Fruit fly (Drosophila melanogaster) whole organism, embryonic: ENCODE results near the gene drl.
A peak's percentile ranks its signal among the peaks of the same experiment; 100 is the strongest.

Experiments
- Atf6 ChIP-seq: fragments of 200-800 bp; sonication (Bioruptor generic); IDR thresholded peaks from 2 replicates; pipeline ENCODE4 v1.3.6; 2022; ENCODE audit warnings: missing biosample characterization, missing genetic modification characterization
- B-H2 ChIP-seq: fragments of 200-800 bp; sonication (Bioruptor generic); optimal IDR thresholded peaks from 2 replicates; lab custom pipeline; 2018; ENCODE audit warnings: missing biosample characterization, mild to moderate bottlenecking, missing genetic modification characterization
- C15 ChIP-seq: fragments of 200-800 bp; sonication (Bioruptor generic); IDR thresholded peaks from 3 replicates; pipeline ENCODE4 v1.3.6; 2022; ENCODE audit warnings: missing biosample characterization, missing genetic modification characterization
- CG10431 ChIP-seq: fragments of 200-800 bp; sonication (Bioruptor generic); optimal IDR thresholded peaks from 3 replicates; lab custom pipeline; 2018; ENCODE audit warnings: missing biosample characterization, mild to moderate bottlenecking, missing genetic modification characterization
- CG10543 ChIP-seq: fragments of 200-800 bp; sonication (Bioruptor generic); optimal IDR thresholded peaks from 3 replicates; lab custom pipeline; 2017; ENCODE audit warnings: missing biosample characterization, mild to moderate bottlenecking, missing genetic modification characterization, moderate library complexity
- CG11504 ChIP-seq: fragments of 200-800 bp; sonication (Bioruptor generic); optimal IDR thresholded peaks from 3 replicates; lab custom pipeline; 2019; ENCODE audit warnings: missing biosample characterization, mild to moderate bottlenecking, missing genetic modification characterization, moderate library complexity
- CG11696 ChIP-seq: fragments of 200-800 bp; sonication (Bioruptor generic); IDR thresholded peaks from 2 replicates; pipeline ENCODE4 v1.3.6; 2022; ENCODE audit warnings: missing biosample characterization, missing genetic modification characterization
- CG11723 ChIP-seq: fragments of 200-800 bp; sonication (Bioruptor generic); optimal IDR thresholded peaks from 2 replicates; lab custom pipeline; 2017; ENCODE audit warnings: missing biosample characterization, mild to moderate bottlenecking, missing genetic modification characterization
- CG12219 ChIP-seq: fragments of 200-800 bp; sonication (Bioruptor generic); optimal IDR thresholded peaks from 3 replicates; lab custom pipeline; 2018; ENCODE audit warnings: missing biosample characterization, mild to moderate bottlenecking, missing genetic modification characterization
- CG12659 ChIP-seq: fragments of 200-800 bp; sonication (Bioruptor generic); optimal IDR thresholded peaks from 3 replicates; lab custom pipeline; 2017; ENCODE audit warnings: mild to moderate bottlenecking, missing biosample characterization, missing genetic modification reagents, missing genetic modification characterization
- CG1529 ChIP-seq: fragments of 200-800 bp; sonication (Bioruptor generic); optimal IDR thresholded peaks from 3 replicates; lab custom pipeline; 2018; ENCODE audit warnings: missing biosample characterization, missing genetic modification characterization
- CG15601 ChIP-seq: fragments of 200-800 bp; sonication (Bioruptor generic); optimal IDR thresholded peaks from 3 replicates; lab custom pipeline; 2019; ENCODE audit warnings: missing biosample characterization, mild to moderate bottlenecking, missing genetic modification characterization, moderate library complexity
- CG18476 ChIP-seq: fragments of 200-800 bp; sonication (Bioruptor generic); optimal IDR thresholded peaks from 2 replicates; lab custom pipeline; 2016; ENCODE audit warnings: missing biosample characterization, mild to moderate bottlenecking, missing genetic modification characterization
- CG34376 ChIP-seq: fragments of 200-800 bp; sonication (Bioruptor generic); optimal IDR thresholded peaks from 2 replicates; lab custom pipeline; 2018; ENCODE audit warnings: missing biosample characterization, mild to moderate bottlenecking, missing genetic modification characterization
- CG34422 ChIP-seq: fragments of 200-800 bp; sonication (Bioruptor generic); IDR thresholded peaks from 3 replicates; pipeline ENCODE4 v1.3.6; 2022; ENCODE audit warnings: missing biosample characterization, missing genetic modification characterization
- CG3995 ChIP-seq: fragments of 200-800 bp; sonication (Bioruptor generic); optimal IDR thresholded peaks from 3 replicates; lab custom pipeline; 2016; ENCODE audit warnings: missing biosample characterization, missing genetic modification characterization
- CG43689 ChIP-seq: fragments of 200-800 bp; sonication (Bioruptor generic); IDR thresholded peaks from 2 replicates; pipeline ENCODE4 v1.3.6; 2022; ENCODE audit warnings: missing biosample characterization, missing genetic modification characterization
- CG8765 ChIP-seq: fragments of 200-800 bp; sonication (Bioruptor generic); IDR thresholded peaks from 2 replicates; pipeline ENCODE4 v1.3.6; 2022; ENCODE audit warnings: missing biosample characterization, missing genetic modification characterization
- Dll ChIP-seq: fragments of 200-800 bp; sonication (Bioruptor generic); IDR thresholded peaks from 4 replicates; pipeline ENCODE4 v1.3.6; 2022; ENCODE audit warnings: missing biosample characterization, missing genetic modification characterization; ENCODE audit not compliant: partially characterized antibody
- HHEX ChIP-seq: fragments of 200-800 bp; sonication (Bioruptor generic); optimal IDR thresholded peaks from 3 replicates; lab custom pipeline; 2017; ENCODE audit warnings: missing biosample characterization, mild to moderate bottlenecking, missing genetic modification characterization, missing genetic modification reagents
- HLH4C ChIP-seq: fragments of 200-800 bp; sonication (Bioruptor generic); IDR thresholded peaks from 3 replicates; pipeline ENCODE4 v1.3.6; 2022; ENCODE audit warnings: missing biosample characterization, missing genetic modification characterization; ENCODE audit not compliant: partially characterized antibody
- HLHmδ ChIP-seq: fragments of 200-800 bp; sonication (Bioruptor generic); optimal IDR thresholded peaks from 2 replicates; lab custom pipeline; 2018; ENCODE audit warnings: missing biosample characterization, mild to moderate bottlenecking, missing genetic modification characterization, moderate library complexity
- Kr ChIP-seq: fragments of 200-800 bp; sonication (Bioruptor generic); optimal IDR thresholded peaks from 2 replicates; lab custom pipeline; 2017; ENCODE audit warnings: missing biosample characterization, mild to moderate bottlenecking, missing genetic modification characterization
- MTF-1 ChIP-seq: fragments of 200-800 bp; sonication (Bioruptor generic); optimal IDR thresholded peaks from 2 replicates; lab custom pipeline; 2018; ENCODE audit warnings: missing biosample characterization, mild to moderate bottlenecking, missing genetic modification characterization, borderline replicate concordance
- Max ChIP-seq: fragments of 200-800 bp; sonication (Bioruptor generic); optimal IDR thresholded peaks from 2 replicates; lab custom pipeline; 2016; ENCODE audit warnings: missing biosample characterization, mild to moderate bottlenecking, missing genetic modification characterization
- NC2β ChIP-seq: fragments of 200-800 bp; sonication (Bioruptor generic); optimal IDR thresholded peaks from 2 replicates; lab custom pipeline; 2016; ENCODE audit warnings: missing biosample characterization, missing genetic modification characterization
- Rfx ChIP-seq: fragments of 200-800 bp; sonication (Bioruptor generic); IDR thresholded peaks from 2 replicates; pipeline ENCODE4 v1.3.6; 2022; ENCODE audit warnings: missing biosample characterization, missing genetic modification characterization
- Scr ChIP-seq: fragments of 200-800 bp; sonication (Bioruptor generic); IDR thresholded peaks from 2 replicates; pipeline ENCODE4 v1.3.6; 2022; ENCODE audit warnings: missing biosample characterization, missing genetic modification characterization; ENCODE audit not compliant: partially characterized antibody
- ap ChIP-seq: fragments of 200-800 bp; sonication (Bioruptor generic); IDR thresholded peaks from 2 replicates; pipeline ENCODE4 v1.3.6; 2022; ENCODE audit warnings: missing biosample characterization, missing genetic modification characterization
- ara ChIP-seq: fragments of 200-800 bp; sonication (Bioruptor generic); IDR thresholded peaks from 2 replicates; pipeline ENCODE4 v1.3.6; 2022; ENCODE audit warnings: missing biosample characterization, missing genetic modification characterization
- cad ChIP-seq: fragments of >200 bp; optimal IDR thresholded peaks from 2 replicates; lab custom pipeline; 2017; ENCODE audit warnings: missing biosample characterization, missing genetic modification characterization
- caup ChIP-seq: fragments of 200-800 bp; sonication (Bioruptor generic); optimal IDR thresholded peaks from 3 replicates; lab custom pipeline; 2017; ENCODE audit warnings: missing biosample characterization, mild to moderate bottlenecking, missing genetic modification characterization, moderate library complexity; ENCODE audit not compliant: severe bottlenecking
- chif ChIP-seq, 2 experiments: fragments of 200-800 bp; sonication (Bioruptor generic); optimal IDR thresholded peaks; 3 replicates each; lab custom pipeline; 2016; ENCODE audit warnings: missing biosample characterization in 2 of 2, missing genetic modification characterization in 2 of 2
- chm ChIP-seq: fragments of 200-800 bp; sonication (Bioruptor generic); IDR thresholded peaks from 2 replicates; pipeline ENCODE4 v1.3.6; 2022; ENCODE audit warnings: missing biosample characterization, missing genetic modification characterization
- cwo ChIP-seq: fragments of 200-800 bp; sonication (Bioruptor generic); optimal IDR thresholded peaks from 3 replicates; lab custom pipeline; 2017; ENCODE audit warnings: missing biosample characterization, missing genetic modification characterization, mild to moderate bottlenecking, moderate library complexity, missing genetic modification reagents
- dan ChIP-seq: fragments of 200-800 bp; sonication (Bioruptor generic); IDR thresholded peaks from 2 replicates; pipeline ENCODE4 v1.3.6; 2022; ENCODE audit warnings: missing biosample characterization, missing genetic modification characterization
- lbe ChIP-seq: fragments of 200-800 bp; sonication (Bioruptor generic); optimal IDR thresholded peaks from 2 replicates; lab custom pipeline; 2016; ENCODE audit warnings: missing biosample characterization, mild to moderate bottlenecking, missing genetic modification characterization
- odd ChIP-seq: fragments of 200-800 bp; sonication (Bioruptor generic); optimal IDR thresholded peaks from 2 replicates; lab custom pipeline; 2017; ENCODE audit warnings: missing biosample characterization, mild to moderate bottlenecking, missing genetic modification characterization
- onecut ChIP-seq: fragments of 200-800 bp; sonication (Bioruptor generic); IDR thresholded peaks from 2 replicates; pipeline ENCODE4 v1.3.6; 2022; ENCODE audit warnings: missing biosample characterization, missing genetic modification characterization
- prd ChIP-seq, 3 experiments: fragments of >200 bp in 2 of 3; fragments of 200-800 bp in 1 of 3; sonication (Bioruptor generic) in 1 of 3; optimal IDR thresholded peaks in 2 of 3; IDR thresholded peaks in 1 of 3; 2 replicates in 2 of 3; 3 replicates in 1 of 3; pipeline versions ENCODE4 v1.3.6 to Lab custom; 2017 to 2022; ENCODE audit warnings: missing biosample characterization in 1 of 3, missing genetic modification characterization in 1 of 3
- psq ChIP-seq: fragments of 200-800 bp; sonication (Bioruptor generic); optimal IDR thresholded peaks from 2 replicates; lab custom pipeline; 2017; ENCODE audit warnings: missing biosample characterization, missing genetic modification characterization
- schlank ChIP-seq: fragments of 200-800 bp; sonication (Bioruptor generic); optimal IDR thresholded peaks from 2 replicates; lab custom pipeline; 2018; ENCODE audit warnings: missing biosample characterization, mild to moderate bottlenecking, missing genetic modification characterization
- sens ChIP-seq: fragments of 200-800 bp; sonication (Bioruptor generic); peaks from one replicate; lab custom pipeline; 2016; ENCODE audit warnings: missing biosample characterization, missing genetic modification characterization
- sim ChIP-seq: fragments of 200-800 bp; sonication (Bioruptor generic); IDR thresholded peaks from 2 replicates; pipeline ENCODE4 v1.3.6; 2022; ENCODE audit warnings: missing biosample characterization, missing genetic modification characterization
- slbo ChIP-seq: fragments of 200-800 bp; sonication (Bioruptor generic); IDR thresholded peaks from 2 replicates; pipeline ENCODE4 v1.3.6; 2022; ENCODE audit warnings: missing biosample characterization, missing genetic modification characterization
- wek ChIP-seq: fragments of 200-800 bp; sonication (Bioruptor generic); optimal IDR thresholded peaks from 3 replicates; lab custom pipeline; 2018; ENCODE audit warnings: missing biosample characterization, mild to moderate bottlenecking, missing genetic modification characterization, moderate library complexity
- yki ChIP-seq: fragments of >200 bp; optimal IDR thresholded peaks from 3 replicates; lab custom pipeline; 2018
- z ChIP-seq: fragments of 200-800 bp; sonication (Bioruptor generic); IDR thresholded peaks from 3 replicates; pipeline ENCODE4 v1.3.6; 2022; ENCODE audit warnings: missing biosample characterization, missing genetic modification characterization

drl gene

DNA sequence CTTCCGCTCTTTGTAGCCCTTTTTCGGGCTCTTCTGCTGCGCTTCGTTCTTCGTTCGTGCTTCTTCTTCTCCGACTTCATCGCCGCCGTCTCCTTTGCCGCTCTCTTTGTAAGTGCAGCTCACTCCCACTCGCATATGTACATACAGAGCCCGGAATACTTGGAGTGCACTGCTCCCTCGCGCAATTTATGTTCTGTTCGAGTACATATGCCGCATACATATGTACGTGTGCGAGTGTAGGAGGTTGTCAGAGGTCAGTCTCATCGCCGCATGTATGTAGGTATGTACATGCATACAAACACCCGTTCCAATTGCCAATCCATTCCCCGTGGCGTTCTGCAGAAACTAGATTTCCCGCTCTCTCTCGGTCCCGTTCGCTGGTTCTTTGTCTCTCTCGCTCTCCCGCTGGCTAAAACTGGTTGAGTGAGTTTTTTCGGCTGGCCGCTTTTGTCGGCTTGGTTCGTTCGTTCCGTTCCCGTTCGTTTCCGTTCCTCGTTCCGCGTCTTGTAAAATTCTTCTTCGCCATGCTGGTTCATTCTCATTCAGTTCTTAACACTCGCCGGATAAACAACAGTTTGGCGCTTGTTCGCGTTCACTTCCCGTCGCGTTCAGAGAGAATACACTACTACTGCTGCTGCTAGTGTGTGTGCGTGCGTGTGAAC, 32.0 kb upstream of the drl start (continued):
- TF ChIP-seq z (peak; percentile 98), yki (lab: Kevin White, UChicago) (peak; percentile 52), B-H2 (peak; percentile 67), Atf6 (0 out of 2 replicates have a peak, but pooled peaks have one; percentile 18), CG34422 (GFP tag; lab: Robert Waterston, UW) (peak; percentile 62; the same call in 2 of the 3 replicates), ara (GFP tag; lab: Robert Waterston, UW) (peak; percentile 34; the same call in 1 of the 2 replicates), Dll (GFP tag; lab: Robert Waterston, UW) (peak; percentile 27; the same call in 1 of the 4 replicates), chif (GFP tag; optimal IDR thresholded peaks at IDR 0.05; lab: Kevin White, UChicago) (peak in 1 of 2 experiments; percentile 25), CG1529 (GFP tag; lab: Kevin White, UChicago) (no peak), CG3995 (GFP tag; lab: Kevin White, UChicago) (no peak), Rfx (peak; percentile 37; the same call in 1 of the 2 replicates), cad (GFP tag; lab: Kevin White, UChicago) (peak; percentile 36), chm (GFP tag; lab: Robert Waterston, UW) (peak; percentile 77), CG11723 (GFP tag; lab: Kevin White, UChicago) (peak; percentile 0), CG12659 (peak; percentile 29), CG18476 (no peak), CG10543 (peak; percentile 85), CG10431 (GFP tag; lab: Kevin White, UChicago) (peak; percentile 20), psq (GFP tag; lab: Kevin White, UChicago) (peak; percentile 22), C15 (GFP tag; lab: Robert Waterston, UW) (no peak), CG11696 (GFP tag; lab: Robert Waterston, UW) (0 out of 2 replicates have a peak, but pooled peaks have one; percentile 23), sens (peak; percentile 88), odd (GFP tag; lab: Kevin White, UChicago) (peak; percentile 20), MTF-1 (peak; percentile 49), CG15601 (tag; lab: Kevin White, UChicago) (peak; percentile 5), sim (GFP tag; lab: Robert Waterston, UW) (0 out of 2 replicates have a peak, but pooled peaks have one; percentile 4), wek (GFP tag; lab: Kevin White, UChicago) (peak; percentile 42), Scr (GFP tag; lab: Robert Waterston, UW) (peak; percentile 48), prd (optimal IDR thresholded peaks at IDR 0.05; lab: Kevin White, UChicago) (no peak), prd (GFP tag; IDR thresholded peaks at IDR 0.05; lab: Robert Waterston, UW) (no peak), ap (GFP tag; lab: Robert Waterston, UW) (no peak), HLH4C (0 out of 3 replicates have a peak, but pooled peaks have one; percentile 16), schlank (tag; lab: Kevin White, UChicago) (peak; percentile 14), NC2β (GFP tag; lab: Kevin White, UChicago) (no peak), slbo (GFP tag; lab: Robert Waterston, UW) (no peak), CG8765 (GFP tag; lab: Robert Waterston, UW) (no peak), CG34376 (GFP tag; lab: Kevin White, UChicago) (peak; percentile 85), onecut (GFP tag; lab: Robert Waterston, UW) (0 out of 2 replicates have a peak, but pooled peaks have one; percentile 8), caup (GFP tag; lab: Kevin White, UChicago) (peak; percentile 56), dan (GFP tag; lab: Robert Waterston, UW) (no peak), lbe (GFP tag; lab: Kevin White, UChicago) (peak; percentile 50), HHEX (GFP tag; lab: Kevin White, UChicago) (peak; percentile 4), Max (GFP tag; lab: Kevin White, UChicago) (peak; percentile 30), Kr (GFP tag; lab: Kevin White, UChicago) (peak; percentile 46), CG11504 (tag; lab: Kevin White, UChicago) (peak; percentile 4), CG12219 (no peak), HLHmδ (peak; percentile 66), CG43689 (GFP tag; lab: Robert Waterston, UW) (no peak), cwo (GFP tag; lab: Kevin White, UChicago) (peak; percentile 31)
